Worm (Caenorhabditis elegans): ENCODE measurements around the gene F25B5.5.

The F25B5.5 gene

ce11 chrIII:5950756-5951345 is 4.9 kb upstream of the F25B5.5 start:
- TF ChIP-seq him-1 (tag; optimal IDR thresholded peaks at IDR 0.05) (no peak), dao-5 (tag; optimal IDR thresholded peaks at IDR 0.05) (no peak), W03F9.2 (tag; optimal IDR thresholded peaks at IDR 0.05) (no peak)

DNA sequence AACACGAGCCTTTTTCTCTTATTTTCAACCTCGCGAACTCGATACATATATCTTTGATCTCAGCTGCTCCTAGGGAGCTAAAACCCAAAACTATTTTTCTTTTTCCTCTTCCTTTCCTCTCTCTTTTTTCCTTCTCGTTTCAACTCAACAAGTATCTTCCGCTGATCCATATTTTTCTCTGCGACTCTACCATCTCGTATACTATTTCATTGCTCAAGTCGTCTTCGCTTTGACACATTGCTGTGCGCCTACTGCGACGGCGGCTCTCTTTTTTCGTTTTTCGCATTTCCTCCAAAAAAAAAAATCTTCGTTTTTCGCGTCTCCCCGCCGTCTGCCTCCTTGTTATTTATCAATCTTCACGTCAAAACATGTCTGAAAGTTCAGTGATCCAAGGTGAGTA is 3.9 kb upstream of the F25B5.5 start:
- no peak for TF ChIP-seq him-1 (tag; optimal IDR thresholded peaks at IDR 0.05)
- no peak for TF ChIP-seq dao-5 (tag; optimal IDR thresholded peaks at IDR 0.05)
- no peak for TF ChIP-seq W03F9.2 (tag; optimal IDR thresholded peaks at IDR 0.05)

DNA sequence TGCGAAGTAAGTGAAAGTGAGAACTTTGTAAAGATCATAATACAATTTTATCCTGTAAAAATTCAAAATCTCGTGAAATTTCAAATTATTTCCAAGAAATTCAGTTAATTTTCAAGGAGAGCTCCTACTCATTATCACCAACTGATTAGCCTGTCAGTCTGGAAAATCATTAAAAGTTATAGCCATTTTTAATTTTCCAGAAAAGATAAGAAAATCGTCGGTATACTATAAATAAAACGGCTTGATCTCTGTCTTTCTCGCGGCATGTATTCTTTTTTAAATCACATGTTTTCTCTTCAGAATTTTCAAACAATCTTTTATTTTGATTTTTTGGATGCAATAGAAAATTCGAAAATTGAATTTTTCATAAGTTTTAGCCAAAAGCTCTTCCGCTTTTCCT is 3.1 kb upstream of the F25B5.5 start:
- no peak for TF ChIP-seq W03F9.2 (tag; optimal IDR thresholded peaks at IDR 0.05)
- no peak for TF ChIP-seq him-1 (tag; optimal IDR thresholded peaks at IDR 0.05)
- no peak for TF ChIP-seq dao-5 (tag; optimal IDR thresholded peaks at IDR 0.05)

DNA sequence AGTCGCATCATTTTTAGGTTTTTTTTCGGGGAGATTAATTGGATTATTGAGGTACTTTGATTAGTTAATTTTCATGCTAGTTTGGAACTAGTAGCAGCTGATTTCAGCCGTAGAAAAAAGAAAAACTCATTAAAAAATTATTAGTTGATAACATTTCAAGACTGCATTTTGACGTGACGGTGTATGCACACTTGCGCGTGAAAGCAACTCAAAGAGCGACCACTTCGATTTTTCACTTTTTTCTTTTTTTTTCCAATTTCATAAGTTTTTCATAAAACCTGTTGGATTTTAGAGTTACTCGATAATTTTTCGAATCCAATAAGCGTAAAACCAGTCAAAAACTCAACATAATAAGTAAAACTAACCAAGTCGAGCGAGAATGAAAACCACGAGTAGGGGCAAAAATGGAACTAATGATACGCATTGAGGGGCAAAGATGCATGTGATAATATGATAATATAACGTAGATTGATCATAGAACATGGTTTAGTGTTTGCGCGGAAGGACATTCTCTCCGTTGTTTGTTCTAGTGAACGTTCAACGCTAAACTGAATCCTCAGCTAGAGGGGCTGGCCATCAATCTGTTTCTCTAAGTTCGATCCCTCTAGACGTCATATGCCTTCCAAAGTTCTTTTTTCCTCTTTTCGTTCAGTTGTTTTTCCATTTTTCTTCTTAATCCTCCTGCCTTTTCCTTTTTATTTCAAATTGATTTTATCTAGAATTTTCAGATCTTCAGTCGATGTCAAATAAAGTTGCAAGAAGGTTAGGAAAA is 2.4 kb upstream of the F25B5.5 start, which contains the start of the genes F25B5.6 and F25B5.3:
Gene F25B5.6, minus strand, starts transcription at position 572 of the 772 bp plus-strand sequence.
Gene F25B5.3, plus strand, starts transcription at position 722 of the 772 bp plus-strand sequence.
- TF ChIP-seq him-1 (tag; optimal IDR thresholded peaks at IDR 0.05) = no peak
- TF ChIP-seq dao-5 (tag; optimal IDR thresholded peaks at IDR 0.05) = no peak
- no peak for TF ChIP-seq W03F9.2 (tag; optimal IDR thresholded peaks at IDR 0.05)

DNA sequence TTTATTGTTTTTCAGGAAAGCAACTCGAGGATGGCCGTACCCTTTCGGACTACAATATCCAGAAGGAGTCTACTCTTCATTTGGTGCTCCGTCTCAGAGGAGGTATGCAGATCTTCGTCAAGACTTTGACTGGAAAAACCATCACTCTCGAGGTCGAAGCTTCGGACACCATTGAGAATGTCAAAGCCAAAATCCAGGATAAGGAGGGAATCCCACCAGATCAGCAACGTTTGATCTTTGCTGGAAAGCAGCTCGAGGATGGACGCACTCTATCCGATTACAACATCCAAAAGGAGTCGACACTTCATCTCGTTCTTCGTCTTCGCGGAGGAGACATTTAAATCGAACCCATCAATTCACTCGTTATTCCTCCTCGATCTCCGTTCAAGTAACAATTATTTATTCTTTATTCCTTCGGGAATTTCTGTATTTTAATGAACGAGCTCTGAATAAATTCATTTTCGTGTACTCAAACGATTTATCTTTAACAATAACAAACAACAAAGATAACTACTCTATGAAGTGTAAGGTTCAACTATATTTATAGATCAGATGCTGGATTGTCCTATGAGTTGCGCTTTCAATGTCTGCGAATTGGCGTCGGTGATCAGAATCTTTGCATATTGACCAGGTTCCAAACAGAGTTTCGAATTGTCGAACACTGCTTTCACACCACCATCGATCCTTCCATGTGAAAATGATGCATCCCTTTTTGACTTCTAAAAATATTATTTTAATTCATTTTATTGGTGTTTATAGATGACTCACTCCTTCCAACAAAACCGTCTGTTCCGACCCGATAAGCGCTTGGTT is 2.4 kb downstream of the F25B5.5 start:
- TF ChIP-seq him-1 (tag; optimal IDR thresholded peaks at IDR 0.05) (peak; percentile 45), W03F9.2 (tag; optimal IDR thresholded peaks at IDR 0.05) (peak; percentile 50), dao-5 (tag; optimal IDR thresholded peaks at IDR 0.05) (peak; percentile 15)

DNA sequence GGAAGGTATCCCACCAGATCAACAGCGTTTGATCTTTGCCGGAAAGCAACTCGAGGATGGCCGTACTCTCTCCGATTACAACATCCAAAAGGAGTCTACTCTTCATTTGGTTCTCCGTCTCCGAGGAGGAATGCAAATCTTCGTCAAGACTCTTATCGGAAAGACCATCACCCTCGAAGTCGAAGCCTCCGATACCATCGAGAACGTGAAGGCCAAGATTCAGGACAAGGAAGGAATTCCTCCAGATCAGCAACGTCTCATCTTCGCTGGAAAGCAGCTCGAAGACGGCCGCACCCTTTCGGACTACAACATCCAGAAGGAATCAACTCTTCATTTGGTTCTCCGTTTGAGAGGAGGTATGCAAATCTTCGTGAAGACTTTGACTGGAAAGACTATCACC is 3.8 kb downstream of the F25B5.5 start:
- TF ChIP-seq him-1 (tag; optimal IDR thresholded peaks at IDR 0.05) (no peak), W03F9.2 (tag; optimal IDR thresholded peaks at IDR 0.05) (no peak), dao-5 (tag; optimal IDR thresholded peaks at IDR 0.05) (no peak)

DNA sequence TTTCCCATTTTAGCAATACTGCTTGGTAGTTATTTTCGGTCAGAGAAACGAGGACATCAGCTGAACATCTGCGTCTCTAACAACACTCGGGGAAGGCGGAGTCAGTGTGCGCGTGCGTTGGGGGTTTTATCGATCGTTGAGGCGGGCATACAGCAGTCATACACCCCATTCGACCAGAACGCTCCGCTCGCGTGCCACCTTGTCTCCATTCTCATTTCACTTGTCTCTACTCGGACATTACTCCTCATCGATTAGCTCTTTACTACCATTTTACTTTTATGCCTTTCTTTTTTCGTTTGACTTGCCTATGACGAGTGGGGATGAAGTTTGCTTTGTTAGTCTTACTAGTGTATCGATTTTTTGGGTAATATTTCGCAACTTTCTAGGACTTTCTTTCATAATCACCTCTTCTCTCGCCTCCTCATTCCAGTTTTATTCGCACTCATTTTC is 5.4 kb downstream of the F25B5.5 start:
- peak; percentile 59 for TF ChIP-seq W03F9.2 (tag; optimal IDR thresholded peaks at IDR 0.05)
- no peak for TF ChIP-seq dao-5 (tag; optimal IDR thresholded peaks at IDR 0.05)
- peak; percentile 17 for TF ChIP-seq him-1 (tag; optimal IDR thresholded peaks at IDR 0.05)

ce11 chrIII:5939453-5940296 is 6.2 kb downstream of the F25B5.5 start, which contains the start of gene ubq-1:
Gene ubq-1, plus strand, starts transcription at chrIII:5940254.
- TF ChIP-seq W03F9.2 (tag; optimal IDR thresholded peaks at IDR 0.05) = no peak
- no peak for TF ChIP-seq him-1 (tag; optimal IDR thresholded peaks at IDR 0.05)
- no peak for TF ChIP-seq dao-5 (tag; optimal IDR thresholded peaks at IDR 0.05)

DNA sequence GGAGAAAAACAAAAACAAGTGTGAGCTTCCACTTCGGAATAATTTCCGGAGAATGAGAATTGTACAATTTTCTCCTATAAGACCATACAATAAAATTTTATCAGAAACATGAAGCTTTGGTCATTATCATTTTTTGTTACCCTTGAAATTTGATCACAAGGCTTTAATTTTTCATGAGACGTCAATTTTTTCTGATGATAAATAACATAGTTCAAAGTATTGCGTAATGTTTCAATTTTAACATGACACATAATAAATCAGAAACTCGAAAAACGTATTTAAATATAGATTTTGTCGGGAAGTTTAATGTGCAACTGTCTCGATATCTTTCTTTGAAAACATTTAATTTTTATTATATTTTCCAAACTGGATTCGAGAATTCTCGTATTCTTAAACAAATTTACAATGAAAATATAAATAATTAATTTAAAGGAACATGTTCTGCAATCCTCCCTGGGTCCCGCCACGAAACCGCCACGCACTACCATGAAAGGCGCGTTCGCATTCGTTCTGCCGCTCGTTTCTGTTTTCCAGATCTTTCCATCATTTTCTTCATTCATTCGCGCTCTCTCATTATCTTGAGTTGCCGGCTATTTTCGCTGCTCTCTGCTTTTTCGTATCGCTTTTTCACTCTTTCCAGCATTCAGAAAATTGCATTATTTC is 7.0 kb downstream of the F25B5.5 start:
- TF ChIP-seq W03F9.2 (tag; optimal IDR thresholded peaks at IDR 0.05) = peak; percentile 11
- no peak for TF ChIP-seq dao-5 (tag; optimal IDR thresholded peaks at IDR 0.05)

DNA sequence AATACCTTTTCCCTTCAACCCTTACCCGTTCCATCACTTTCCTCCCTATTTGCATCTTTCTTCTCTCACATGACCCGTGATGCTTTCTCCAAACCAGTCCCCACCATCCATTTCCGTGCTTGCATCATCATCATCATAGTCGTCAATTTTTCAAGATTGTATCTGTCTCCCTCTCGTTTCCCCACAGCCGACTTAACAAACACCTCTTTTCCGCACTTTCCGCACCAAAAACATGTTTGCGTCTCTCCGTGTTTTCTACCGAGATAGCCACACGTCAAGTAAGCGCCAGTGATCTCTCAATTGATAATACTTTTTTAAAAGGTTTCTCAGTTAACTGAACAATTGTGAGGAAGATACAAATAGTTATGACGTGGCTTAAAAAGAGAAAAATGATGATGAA is 7.9 kb downstream of the F25B5.5 start:
- TF ChIP-seq dao-5 (tag; optimal IDR thresholded peaks at IDR 0.05) (no peak), W03F9.2 (tag; optimal IDR thresholded peaks at IDR 0.05) (peak; percentile 62)

DNA sequence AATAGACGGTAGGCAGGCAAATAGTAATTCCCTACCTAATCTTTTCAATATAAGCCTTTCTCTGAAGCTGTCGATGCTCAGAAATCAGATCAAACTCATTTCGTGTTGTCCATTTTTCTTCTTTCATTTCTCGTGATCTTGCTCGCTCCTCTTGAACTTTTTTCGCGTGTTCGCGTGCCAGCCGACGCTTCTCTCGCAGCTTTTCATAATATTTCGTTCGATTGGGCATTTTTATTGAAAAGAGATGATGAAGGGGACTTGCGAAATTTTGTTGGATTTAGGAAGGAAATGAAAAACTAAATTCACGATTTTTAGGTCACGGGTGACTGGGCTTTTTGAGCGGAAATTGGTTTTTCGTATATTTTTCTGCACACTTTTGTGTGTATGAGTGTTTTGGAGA is 8.9 kb downstream of the F25B5.5 start, which contains the start of gene EGAP1.1:
Gene EGAP1.1, minus strand, starts transcription at position 229 of the 400 bp plus-strand sequence.
- TF ChIP-seq W03F9.2 (tag; optimal IDR thresholded peaks at IDR 0.05) = no peak
- TF ChIP-seq dao-5 (tag; optimal IDR thresholded peaks at IDR 0.05) = no peak
- no peak for TF ChIP-seq him-1 (tag; optimal IDR thresholded peaks at IDR 0.05)

- TF ChIP-seq W03F9.2 (tag; optimal IDR thresholded peaks at IDR 0.05) = no peak
- no peak for TF ChIP-seq him-1 (tag; optimal IDR thresholded peaks at IDR 0.05)
- no peak for TF ChIP-seq dao-5 (tag; optimal IDR thresholded peaks at IDR 0.05)
Measured at ce11 chrIII:5934138-5934658, 11.7 kb downstream of the F25B5.5 start.

Measured in whole organism, L4/young adult.